Fruit fly (Drosophila melanogaster) ovary, adult (tissue): ENCODE results near the gene CG7320.

Source experiments
- CG17801 ChIP-seq: fragments of 200-800 bp; optimal IDR thresholded peaks from 2 replicates; lab custom pipeline; 2019; ENCODE audit warnings: missing biosample characterization, mild to moderate bottlenecking, missing genetic modification characterization, moderate library complexity; ENCODE audit not compliant: partially characterized antibody

CG7320 gene

dm6 chr3L:18201194-18201593 is at the start of gene CG7320:
TSS of gene CG7320 (plus strand) at chr3L:18201494.
- no peak for TF ChIP-seq CG17801 (GFP tag; lab: Kevin White, UChicago)

dm6 chr3L:18154140-18154539 is 47.2 kb upstream of the CG7320 start:
- TF ChIP-seq CG17801 (GFP tag; lab: Kevin White, UChicago): no peak

- no peak for TF ChIP-seq CG17801 (GFP tag; lab: Kevin White, UChicago)
These were observed 40.1 kb upstream of the CG7320 start for dm6 chr3L:18161175-18161574.

dm6 chr3L:18162174-18162690 is 39.1 kb upstream of the CG7320 start, which contains the start of gene CG13699:
TSS of gene CG13699 (minus strand) at chr3L:18162522.
- no peak for TF ChIP-seq CG17801 (GFP tag; lab: Kevin White, UChicago)

dm6 chr3L:18163127-18163526 is 38.2 kb upstream of the CG7320 start:
- no peak for TF ChIP-seq CG17801 (GFP tag; lab: Kevin White, UChicago)

- no peak for TF ChIP-seq CG17801 (GFP tag; lab: Kevin White, UChicago)
These were observed 36.5 kb upstream of the CG7320 start for dm6 chr3L:18164804-18165203.

- no peak for TF ChIP-seq CG17801 (GFP tag; lab: Kevin White, UChicago)
These were observed 34.2 kb upstream of the CG7320 start for dm6 chr3L:18166977-18167528.

- TF ChIP-seq CG17801 (GFP tag; lab: Kevin White, UChicago): no peak
These were observed 30.2 kb upstream of the CG7320 start for dm6 chr3L:18171093-18171492.

dm6 chr3L:18172064-18172696 is 29.1 kb upstream of the CG7320 start:
- TF ChIP-seq CG17801 (GFP tag; lab: Kevin White, UChicago): no peak

- TF ChIP-seq CG17801 (GFP tag; lab: Kevin White, UChicago): no peak
These were observed 27.6 kb upstream of the CG7320 start for dm6 chr3L:18173668-18174067.

- no peak for TF ChIP-seq CG17801 (GFP tag; lab: Kevin White, UChicago)
These were observed 26.5 kb upstream of the CG7320 start for dm6 chr3L:18174833-18175232.

- TF ChIP-seq CG17801 (GFP tag; lab: Kevin White, UChicago): no peak
These were observed 21.6 kb upstream of the CG7320 start for dm6 chr3L:18179564-18180201.

- no peak for TF ChIP-seq CG17801 (GFP tag; lab: Kevin White, UChicago)
These were observed 19.4 kb upstream of the CG7320 start for dm6 chr3L:18181900-18182299.

- peak; percentile 30 for TF ChIP-seq CG17801 (GFP tag; lab: Kevin White, UChicago)
These were observed 17.4 kb upstream of the CG7320 start for dm6 chr3L:18183928-18184327.

- TF ChIP-seq CG17801 (GFP tag; lab: Kevin White, UChicago): no peak
These were observed 16.5 kb upstream of the CG7320 start for dm6 chr3L:18184762-18185161.
